Worm (Caenorhabditis elegans) whole organism, L3 larva: ENCODE results near the gene K10D11.6.

Source experiments
- fos-1 ChIP-seq: fragments of 150-350 bp; optimal IDR thresholded peaks from 2 replicates; lab custom pipeline; 2014; ENCODE audit warnings: missing biosample characterization, missing genetic modification characterization
- jun-1 ChIP-seq: fragments of 150-350 bp; optimal IDR thresholded peaks from 2 replicates; lab custom pipeline; 2014; ENCODE audit warnings: missing biosample characterization, missing genetic modification reagents, missing genetic modification characterization
- lin-15B ChIP-seq: fragments of 150-350 bp; optimal IDR thresholded peaks from 2 replicates; lab custom pipeline; 2014; ENCODE audit warnings: missing biosample characterization, missing genetic modification characterization
- lin-39 ChIP-seq: fragments of 150-350 bp; optimal IDR thresholded peaks from 2 replicates; lab custom pipeline; 2018; ENCODE audit warnings: missing biosample characterization, missing genetic modification reagents, missing genetic modification characterization
- nhr-11 ChIP-seq: fragments of 150-350 bp; optimal IDR thresholded peaks from 2 replicates; lab custom pipeline; 2014; ENCODE audit warnings: missing biosample characterization, missing genetic modification characterization
- nhr-12 ChIP-seq: fragments of 150-350 bp; optimal IDR thresholded peaks from 2 replicates; lab custom pipeline; 2014; ENCODE audit warnings: missing biosample characterization, missing genetic modification characterization
- nhr-76 ChIP-seq: fragments of 150-350 bp; sonication (generic microtip); optimal IDR thresholded peaks from 5 replicates; lab custom pipeline; 2014; ENCODE audit warnings: missing biosample characterization, missing genetic modification characterization
- pha-4 ChIP-seq: fragments of 150-350 bp; optimal IDR thresholded peaks from 2 replicates; lab custom pipeline; 2014; ENCODE audit warnings: missing biosample characterization, missing genetic modification reagents, missing genetic modification characterization
- sea-2 ChIP-seq: fragments of 150-350 bp; sonication (generic microtip); optimal IDR thresholded peaks from 4 replicates; lab custom pipeline; 2014; ENCODE audit warnings: missing biosample characterization, missing genetic modification reagents, missing genetic modification characterization
- unc-39 ChIP-seq: sonication (generic microtip); optimal IDR thresholded peaks from 4 replicates; lab custom pipeline; 2017; ENCODE audit warnings: missing biosample characterization, missing genetic modification characterization
- zag-1 ChIP-seq: fragments of 150-350 bp; optimal IDR thresholded peaks from 2 replicates; lab custom pipeline; 2014; ENCODE audit warnings: missing biosample characterization, missing genetic modification characterization
- ztf-11 ChIP-seq: fragments of 150-350 bp; optimal IDR thresholded peaks from 2 replicates; lab custom pipeline; 2014; ENCODE audit warnings: missing biosample characterization, missing genetic modification characterization

- TF ChIP-seq zag-1 (tag; lab: Kevin White, UChicago) (no peak), jun-1 (tag; lab: Kevin White, UChicago) (no peak), sea-2 (GFP tag; lab: Kevin White, UChicago) (no peak), unc-39 (tag; lab: Kevin White, UChicago) (no peak), pha-4 (tag; lab: Kevin White, UChicago) (no peak), lin-39 (tag; lab: Kevin White, UChicago) (no peak), nhr-76 (tag; lab: Kevin White, UChicago) (no peak), ztf-11 (tag; lab: Kevin White, UChicago) (no peak), lin-15B (no peak), nhr-12 (no peak), nhr-11 (tag; lab: Kevin White, UChicago) (no peak), fos-1 (tag; lab: Kevin White, UChicago) (no peak)
Measured at ce11 chrIV:12990638-12991037, 1.4 kb upstream of the K10D11.6 start.
